Fruit fly (Drosophila melanogaster) whole organism, prepupa: ENCODE results near the gene CG34242.
A peak's percentile ranks its signal among the peaks of the same experiment; 100 is the strongest.

ENCODE experiments used
- CG10631 ChIP-seq: fragments of 200-800 bp; sonication (Bioruptor generic); optimal IDR thresholded peaks from 2 replicates; lab custom pipeline; 2016; ENCODE audit warnings: missing biosample characterization, missing genetic modification characterization
- CG10669 ChIP-seq: fragments of 200-800 bp; sonication (Bioruptor generic); optimal IDR thresholded peaks from 3 replicates; lab custom pipeline; 2018; ENCODE audit warnings: missing biosample characterization, mild to moderate bottlenecking, missing genetic modification characterization, moderate library complexity
- CG11294 ChIP-seq: fragments of 200-800 bp; sonication (Bioruptor generic); IDR thresholded peaks from 2 replicates; pipeline ENCODE4 v1.3.6; 2022; ENCODE audit warnings: missing biosample characterization, missing genetic modification characterization
- CG11762 ChIP-seq: fragments of 200-800 bp; sonication (Bioruptor generic); optimal IDR thresholded peaks from 3 replicates; lab custom pipeline; 2016; ENCODE audit warnings: missing biosample characterization, missing genetic modification characterization; ENCODE audit not compliant: insufficient read depth
- CG11902 ChIP-seq: fragments of 200-800 bp; sonication (Bioruptor generic); optimal IDR thresholded peaks from 3 replicates; lab custom pipeline; 2016; ENCODE audit warnings: missing biosample characterization, missing genetic modification characterization
- CG15336 ChIP-seq: fragments of 200-800 bp; sonication (Bioruptor generic); IDR thresholded peaks from 2 replicates; pipeline ENCODE4 v1.3.6; 2022; ENCODE audit warnings: missing biosample characterization, missing genetic modification characterization
- CG1621 ChIP-seq: fragments of 200-800 bp; sonication (Bioruptor generic); optimal IDR thresholded peaks from 3 replicates; lab custom pipeline; 2018; ENCODE audit warnings: missing biosample characterization, mild to moderate bottlenecking, missing genetic modification characterization
- CG16779 ChIP-seq: fragments of 200-800 bp; sonication (Bioruptor generic); optimal IDR thresholded peaks from 3 replicates; lab custom pipeline; 2017; ENCODE audit warnings: missing biosample characterization, mild to moderate bottlenecking, missing genetic modification characterization
- CG31627 ChIP-seq: fragments of 200-800 bp; sonication (Bioruptor generic); optimal IDR thresholded peaks from 3 replicates; lab custom pipeline; 2016; ENCODE audit warnings: missing biosample characterization, missing genetic modification characterization
- CG34406 ChIP-seq: fragments of 200-800 bp; sonication (Bioruptor generic); optimal IDR thresholded peaks from 3 replicates; lab custom pipeline; 2016; ENCODE audit warnings: missing biosample characterization, missing genetic modification characterization
- CG3919 ChIP-seq: fragments of 200-800 bp; sonication (Bioruptor generic); optimal IDR thresholded peaks from 3 replicates; lab custom pipeline; 2016; ENCODE audit warnings: missing biosample characterization, missing genetic modification characterization
- CG4318 ChIP-seq: fragments of 200-800 bp; sonication (Bioruptor generic); optimal IDR thresholded peaks from 3 replicates; lab custom pipeline; 2017; ENCODE audit warnings: missing biosample characterization, mild to moderate bottlenecking, missing genetic modification characterization
- CG6163 ChIP-seq: fragments of 200-800 bp; sonication (Bioruptor generic); IDR thresholded peaks from 3 replicates; pipeline ENCODE4 v1.3.6; 2022; ENCODE audit warnings: missing biosample characterization, missing genetic modification characterization
- CG6276 ChIP-seq: fragments of 200-800 bp; sonication (Bioruptor generic); optimal IDR thresholded peaks from 2 replicates; lab custom pipeline; 2017; ENCODE audit warnings: missing biosample characterization, mild to moderate bottlenecking, missing genetic modification characterization
- CG6792 ChIP-seq: fragments of 200-800 bp; sonication (Bioruptor generic); optimal IDR thresholded peaks from 3 replicates; lab custom pipeline; 2016; ENCODE audit warnings: missing biosample characterization, missing genetic modification characterization
- CG6808 ChIP-seq: fragments of 200-800 bp; sonication (Bioruptor generic); optimal IDR thresholded peaks from 3 replicates; lab custom pipeline; 2017; ENCODE audit warnings: missing biosample characterization, missing genetic modification characterization, mild to moderate bottlenecking, moderate library complexity, missing genetic modification reagents
- CG6854 ChIP-seq: fragments of 200-800 bp; sonication (Bioruptor generic); optimal IDR thresholded peaks from 2 replicates; lab custom pipeline; 2017; ENCODE audit warnings: missing biosample characterization, mild to moderate bottlenecking, missing genetic modification characterization
- CG7368 ChIP-seq: fragments of 200-800 bp; sonication (Bioruptor generic); optimal IDR thresholded peaks from 3 replicates; lab custom pipeline; 2016; ENCODE audit warnings: missing biosample characterization, missing genetic modification characterization
- CG8319 ChIP-seq: fragments of 200-800 bp; sonication (Bioruptor generic); optimal IDR thresholded peaks from 3 replicates; lab custom pipeline; 2016; ENCODE audit warnings: missing biosample characterization, missing genetic modification characterization
- CG8632 ChIP-seq: fragments of 200-800 bp; sonication (Bioruptor generic); optimal IDR thresholded peaks from 3 replicates; lab custom pipeline; 2016; ENCODE audit warnings: missing biosample characterization, missing genetic modification characterization
- CG9139 ChIP-seq: fragments of 200-800 bp; sonication (Bioruptor generic); optimal IDR thresholded peaks from 3 replicates; lab custom pipeline; 2017; ENCODE audit warnings: missing biosample characterization, mild to moderate bottlenecking, missing genetic modification characterization
- Eip75B ChIP-seq: fragments of 200-800 bp; sonication (Bioruptor generic); optimal IDR thresholded peaks from 3 replicates; lab custom pipeline; 2016; ENCODE audit warnings: missing biosample characterization, missing genetic modification characterization
- Eip78C ChIP-seq: fragments of 200-800 bp; sonication (Bioruptor generic); peaks from one replicate; lab custom pipeline; 2016; ENCODE audit warnings: missing biosample characterization, missing genetic modification characterization
- Eip93F ChIP-seq: fragments of 200-800 bp; sonication (Bioruptor generic); optimal IDR thresholded peaks from 2 replicates; lab custom pipeline; 2016; ENCODE audit warnings: missing biosample characterization, mild to moderate bottlenecking, missing genetic modification characterization
- Ets21C ChIP-seq: fragments of 200-800 bp; sonication (Bioruptor generic); optimal IDR thresholded peaks from 3 replicates; lab custom pipeline; 2016; ENCODE audit warnings: missing biosample characterization, missing genetic modification characterization
- Ets96B ChIP-seq: fragments of 200-800 bp; optimal IDR thresholded peaks from 2 replicates; lab custom pipeline; 2019; ENCODE audit warnings: missing biosample characterization, mild to moderate bottlenecking, missing genetic modification characterization, moderate library complexity
- Gug ChIP-seq: fragments of 200-800 bp; sonication (Bioruptor generic); IDR thresholded peaks from 2 replicates; pipeline ENCODE4 v1.3.6; 2022; ENCODE audit warnings: missing biosample characterization, missing genetic modification characterization
- Hr38 ChIP-seq: sonication (Bioruptor generic); optimal IDR thresholded peaks from 2 replicates; lab custom pipeline; 2016; ENCODE audit warnings: missing biosample characterization, missing genetic modification characterization
- Hr39 ChIP-seq: fragments of 200-800 bp; sonication (Bioruptor generic); optimal IDR thresholded peaks from 2 replicates; lab custom pipeline; 2016; ENCODE audit warnings: missing biosample characterization, missing genetic modification characterization
- Hr4 ChIP-seq: fragments of 200-800 bp; sonication (Bioruptor generic); optimal IDR thresholded peaks from 3 replicates; lab custom pipeline; 2016; ENCODE audit warnings: missing biosample characterization, missing genetic modification characterization
- Lpt ChIP-seq: fragments of 200-800 bp; sonication (Bioruptor generic); optimal IDR thresholded peaks from 3 replicates; lab custom pipeline; 2016; ENCODE audit warnings: missing biosample characterization, missing genetic modification characterization
- Met ChIP-seq: fragments of 200-800 bp; sonication (Bioruptor generic); optimal IDR thresholded peaks from 3 replicates; lab custom pipeline; 2016; ENCODE audit warnings: missing biosample characterization, missing genetic modification characterization
- Smox ChIP-seq: fragments of 200-800 bp; sonication (Bioruptor generic); optimal IDR thresholded peaks from 3 replicates; lab custom pipeline; 2016; ENCODE audit warnings: missing biosample characterization, missing genetic modification characterization
- Sox102F ChIP-seq: fragments of 200-800 bp; sonication (Bioruptor generic); optimal IDR thresholded peaks from 2 replicates; lab custom pipeline; 2016; ENCODE audit warnings: missing biosample characterization, mild to moderate bottlenecking, missing genetic modification characterization
- Sox14 ChIP-seq: fragments of 200-800 bp; sonication (Bioruptor generic); optimal IDR thresholded peaks from 3 replicates; lab custom pipeline; 2016; ENCODE audit warnings: missing biosample characterization, missing genetic modification characterization
- acj6 ChIP-seq: fragments of 200-800 bp; sonication (Bioruptor generic); optimal IDR thresholded peaks from 3 replicates; lab custom pipeline; 2016; ENCODE audit warnings: missing biosample characterization, missing genetic modification characterization
- cyc ChIP-seq: fragments of 200-800 bp; sonication (Bioruptor generic); optimal IDR thresholded peaks from 3 replicates; lab custom pipeline; 2016; ENCODE audit warnings: missing biosample characterization, missing genetic modification characterization
- dac ChIP-seq: fragments of 200-800 bp; sonication (Bioruptor generic); optimal IDR thresholded peaks from 2 replicates; lab custom pipeline; 2017; ENCODE audit warnings: missing biosample characterization, mild to moderate bottlenecking, missing genetic modification characterization
- dsx ChIP-seq: fragments of 200-800 bp; optimal IDR thresholded peaks from 3 replicates; lab custom pipeline; 2019; ENCODE audit warnings: missing biosample characterization, mild to moderate bottlenecking, missing genetic modification characterization, moderate library complexity; ENCODE audit not compliant: poor library complexity, severe bottlenecking
- eg ChIP-seq: fragments of 200-800 bp; sonication (Bioruptor generic); IDR thresholded peaks from 3 replicates; pipeline ENCODE4 v1.3.6; 2022; ENCODE audit warnings: missing biosample characterization, missing genetic modification characterization
- esn ChIP-seq: fragments of 200-800 bp; sonication (Bioruptor generic); optimal IDR thresholded peaks from 2 replicates; lab custom pipeline; 2016; ENCODE audit warnings: missing biosample characterization, mild to moderate bottlenecking, missing genetic modification characterization, moderate library complexity
- fd59A ChIP-seq: fragments of 200-800 bp; sonication (Bioruptor generic); optimal IDR thresholded peaks from 2 replicates; lab custom pipeline; 2017; ENCODE audit warnings: missing biosample characterization, mild to moderate bottlenecking, missing genetic modification characterization, missing genetic modification reagents
- fd85E ChIP-seq: fragments of 200-800 bp; sonication (Bioruptor generic); optimal IDR thresholded peaks from 3 replicates; lab custom pipeline; 2016; ENCODE audit warnings: missing biosample characterization, missing genetic modification characterization
- fkh ChIP-seq: fragments of 200-800 bp; sonication (Bioruptor generic); optimal IDR thresholded peaks from 3 replicates; lab custom pipeline; 2017; ENCODE audit warnings: missing biosample characterization, mild to moderate bottlenecking, missing genetic modification characterization, moderate library complexity
- lz ChIP-seq: fragments of 200-800 bp; sonication (Bioruptor generic); optimal IDR thresholded peaks from 3 replicates; lab custom pipeline; 2016; ENCODE audit warnings: missing biosample characterization, missing genetic modification characterization
- net ChIP-seq: fragments of 200-800 bp; sonication (Bioruptor generic); optimal IDR thresholded peaks from 3 replicates; lab custom pipeline; 2016; ENCODE audit warnings: missing biosample characterization, missing genetic modification characterization
- salr ChIP-seq, 2 experiments: fragments of 200-800 bp; sonication (Bioruptor generic); optimal IDR thresholded peaks; 3 replicates each; lab custom pipeline; 2016 to 2018; ENCODE audit warnings: missing biosample characterization in 2 of 2, missing genetic modification characterization in 2 of 2, mild to moderate bottlenecking in 1 of 2
- spab ChIP-seq: fragments of 200-800 bp; sonication (Bioruptor generic); optimal IDR thresholded peaks from 2 replicates; lab custom pipeline; 2017; ENCODE audit warnings: missing biosample characterization, mild to moderate bottlenecking, missing genetic modification characterization, missing genetic modification reagents
- ss ChIP-seq, 2 experiments: fragments of 200-800 bp; sonication (Bioruptor generic); optimal IDR thresholded peaks; 2 replicates in 1 of 2; 3 replicates in 1 of 2; lab custom pipeline; 2017 to 2018; ENCODE audit warnings: mild to moderate bottlenecking in 2 of 2, missing biosample characterization in 2 of 2, missing genetic modification characterization in 2 of 2, moderate library complexity in 1 of 2
- svp ChIP-seq: fragments of 200-800 bp; sonication (Bioruptor generic); peaks from one replicate; lab custom pipeline; 2016; ENCODE audit warnings: missing biosample characterization, missing genetic modification characterization
- topi ChIP-seq: fragments of 200-800 bp; sonication (Bioruptor generic); optimal IDR thresholded peaks from 3 replicates; lab custom pipeline; 2016; ENCODE audit warnings: missing biosample characterization, missing genetic modification characterization
- vri ChIP-seq: fragments of 200-800 bp; sonication (Bioruptor generic); optimal IDR thresholded peaks from 3 replicates; lab custom pipeline; 2016; ENCODE audit warnings: missing biosample characterization, mild to moderate bottlenecking, missing genetic modification characterization

CG34242 gene

dm6 chr3L:12523941-12524340, 9.9 kb upstream of the CG34242 start, which contains the start of the genes ver and Gcn5:
Gene ver (plus strand): TSS chr3L:12523987.
Gene Gcn5 (minus strand): TSS chr3L:12524014.
- peak; percentile 98 for TF ChIP-seq Sox14 (GFP tag; lab: Kevin White, UChicago)
- TF ChIP-seq eg (GFP tag; lab: Robert Waterston, UW), result peak; percentile 98
- TF ChIP-seq esn, result peak; percentile 98
- TF ChIP-seq CG4318 (GFP tag; lab: Kevin White, UChicago), result peak; percentile 94
- peak; percentile 97 for TF ChIP-seq CG34406 (GFP tag; lab: Kevin White, UChicago)
- TF ChIP-seq CG11902 (GFP tag; lab: Kevin White, UChicago), result peak; percentile 92
- TF ChIP-seq fd59A (GFP tag; lab: Kevin White, UChicago), result peak; percentile 87
- TF ChIP-seq CG16779 (tag; lab: Kevin White, UChicago), result peak; percentile 90
- peak; percentile 90 for TF ChIP-seq Eip93F
- peak; percentile 98 for TF ChIP-seq acj6 (GFP tag; lab: Kevin White, UChicago)
- peak; percentile 12 for TF ChIP-seq Hr38
- peak; percentile 94 for TF ChIP-seq CG10669 (GFP tag; lab: Kevin White, UChicago)
- peak; percentile 96 for TF ChIP-seq CG6276 (GFP tag; lab: Kevin White, UChicago)
- peak; percentile 91 for TF ChIP-seq Ets96B (tag; lab: Kevin White, UChicago)
- TF ChIP-seq topi, result peak; percentile 98
- TF ChIP-seq salr (GFP tag; optimal IDR thresholded peaks at IDR 0.05; lab: Kevin White, UChicago), result peak; percentile 91 to 95
- peak; percentile 71 for TF ChIP-seq fkh (GFP tag; lab: Kevin White, UChicago)
- peak; percentile 97 for TF ChIP-seq Smox (GFP tag; lab: Kevin White, UChicago)
- peak; percentile 95 for TF ChIP-seq CG11294
- TF ChIP-seq Gug (GFP tag; lab: Robert Waterston, UW), result peak; percentile 96
- TF ChIP-seq CG8632 (GFP tag; lab: Kevin White, UChicago), result peak; percentile 97
- peak; percentile 92 for TF ChIP-seq ss (GFP tag; optimal IDR thresholded peaks at IDR 0.05; lab: Kevin White, UChicago)
- TF ChIP-seq Hr39 (GFP tag; lab: Kevin White, UChicago), result peak; percentile 97
- TF ChIP-seq CG6163 (GFP tag; lab: Robert Waterston, UW), result peak; percentile 98
- TF ChIP-seq net (GFP tag; lab: Kevin White, UChicago), result peak; percentile 97
- TF ChIP-seq CG1621, result peak; percentile 88
- TF ChIP-seq CG10631 (GFP tag; lab: Kevin White, UChicago), result peak; percentile 96
- peak; percentile 96 for TF ChIP-seq Eip75B (GFP tag; lab: Kevin White, UChicago)
- TF ChIP-seq CG3919, result peak; percentile 97
- TF ChIP-seq fd85E, result peak; percentile 72
- peak; percentile 89 for TF ChIP-seq CG7368 (GFP tag; lab: Kevin White, UChicago)
- peak; percentile 97 for TF ChIP-seq Met
- peak; percentile 95 for TF ChIP-seq CG8319 (GFP tag; lab: Kevin White, UChicago)
- peak; percentile 93 for TF ChIP-seq CG6854
- peak; percentile 98 for TF ChIP-seq lz (GFP tag; lab: Kevin White, UChicago)
- peak; percentile 94 for TF ChIP-seq Ets21C (GFP tag; lab: Kevin White, UChicago)
- peak; percentile 97 for TF ChIP-seq cyc (GFP tag; lab: Kevin White, UChicago)
- peak; percentile 92 for TF ChIP-seq CG11762 (GFP tag; lab: Kevin White, UChicago)
- TF ChIP-seq vri, result peak; percentile 98
- peak; percentile 97 for TF ChIP-seq CG15336
- peak; percentile 82 for TF ChIP-seq CG9139
- peak; percentile 94 for TF ChIP-seq CG6792
- peak; percentile 91 for TF ChIP-seq CG6808
- TF ChIP-seq dac, result peak; percentile 88
- TF ChIP-seq Hr4 (GFP tag; lab: Kevin White, UChicago), result peak; percentile 97
- TF ChIP-seq CG31627, result peak; percentile 97
- peak; percentile 99 for TF ChIP-seq svp (GFP tag; lab: Kevin White, UChicago)
- TF ChIP-seq dsx (GFP tag; lab: Kevin White, UChicago), result peak; percentile 90
- peak; percentile 98 for TF ChIP-seq Sox102F (GFP tag; lab: Kevin White, UChicago)
- TF ChIP-seq Eip78C (GFP tag; lab: Kevin White, UChicago), result peak; percentile 99
- peak; percentile 89 for TF ChIP-seq spab (GFP tag; lab: Kevin White, UChicago)
- peak; percentile 95 for TF ChIP-seq Lpt (GFP tag; lab: Kevin White, UChicago)
